Worm (Caenorhabditis elegans): Measurements from ENCODE around the gene epg-9.

DNA sequence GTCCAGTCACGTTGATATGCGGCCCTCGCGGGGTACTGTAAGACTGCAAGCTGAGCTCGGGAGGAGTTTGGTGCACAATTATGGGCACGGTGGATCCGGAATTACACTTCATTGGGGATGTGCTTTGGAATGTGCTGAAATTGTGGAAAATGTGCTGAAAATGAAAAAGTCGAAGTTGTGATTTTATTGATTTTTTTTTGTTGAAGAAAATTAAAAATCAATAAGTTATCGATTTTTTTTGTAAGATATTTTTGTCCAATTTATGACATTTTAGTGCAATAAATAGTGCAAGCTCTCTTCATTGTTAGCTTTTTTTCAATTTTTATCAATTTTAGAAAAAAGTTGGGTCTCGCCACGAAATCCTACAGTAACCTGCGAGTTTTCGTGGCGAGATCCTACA is 15.9 kb downstream of the epg-9 start:
- TF ChIP-seq nhr-237 (tag; optimal IDR thresholded peaks at IDR 0.05): no peak
- no peak for TF ChIP-seq snpc-4 (tag; optimal IDR thresholded peaks at IDR 0.05)
- TF ChIP-seq nhr-28 (tag; optimal IDR thresholded peaks at IDR 0.05): no peak
- no peak for TF ChIP-seq lin-15B (tag; optimal IDR thresholded peaks at IDR 0.05)
- TF ChIP-seq nhr-77 (tag; optimal IDR thresholded peaks at IDR 0.05): no peak
- no peak for TF ChIP-seq fos-1 (tag; optimal IDR thresholded peaks at IDR 0.05)
- no peak for TF ChIP-seq pha-4 (tag; optimal IDR thresholded peaks at IDR 0.05)
- TF ChIP-seq skn-1 (tag; optimal IDR thresholded peaks at IDR 0.05): no peak
- TF ChIP-seq ceh-82 (tag; optimal IDR thresholded peaks at IDR 0.05): no peak
- no peak for TF ChIP-seq ztf-11 (tag; optimal IDR thresholded peaks at IDR 0.05)

Measured in whole organism, L3 larva.